Worm (Caenorhabditis elegans) whole organism, L1 larva: Measurements from ENCODE around the gene lgc-44.
A peak's percentile ranks its signal among the peaks of the same experiment; 100 is the strongest.

Experiments used
- C16A3.4 ChIP-seq: fragments of 150-350 bp; optimal IDR thresholded peaks from 2 replicates; lab custom pipeline; 2014; ENCODE audit warnings: missing biosample characterization, missing genetic modification characterization
- C34B4.2 ChIP-seq: sonication (generic microtip); optimal IDR thresholded peaks from 2 replicates; lab custom pipeline; 2017; ENCODE audit warnings: mild to moderate bottlenecking, missing genetic modification characterization, missing compliant biosample characterization
- ama-1 ChIP-seq: fragments of 150-350 bp; optimal IDR thresholded peaks from 2 replicates; lab custom pipeline; 2014
- blmp-1 ChIP-seq: fragments of 150-350 bp; optimal IDR thresholded peaks from 2 replicates; lab custom pipeline; 2014; ENCODE audit warnings: missing biosample characterization, missing genetic modification characterization
- ceh-63 ChIP-seq: fragments of 200-800 bp; sonication (Bioruptor generic); optimal IDR thresholded peaks from 2 replicates; lab custom pipeline; 2018; ENCODE audit warnings: mild to moderate bottlenecking, missing genetic modification characterization, missing compliant biosample characterization
- ceh-82 ChIP-seq, 3 experiments: fragments of 150-350 bp in 1 of 3; sonication (generic microtip) in 2 of 3; optimal IDR thresholded peaks; 2 replicates each; lab custom pipeline; 2014 to 2017; ENCODE audit warnings: missing biosample characterization in 3 of 3, missing genetic modification characterization in 3 of 3
- ceh-88 ChIP-seq: fragments of 200-800 bp; sonication (Bioruptor generic); IDR thresholded peaks from 2 replicates; pipeline ENCODE4 v1.3.6; 2022; ENCODE audit warnings: missing genetic modification characterization, missing compliant biosample characterization
- efl-1 ChIP-seq, 4 experiments: fragments of 150-350 bp; optimal IDR thresholded peaks in 3 of 4; peaks in 1 of 4; 1 replicate in 1 of 4; 2 replicates in 3 of 4; lab custom pipeline; 2014; ENCODE audit warnings: missing biosample characterization in 2 of 4, missing genetic modification characterization in 2 of 4, missing genetic modification reagents in 2 of 4
- efl-3 ChIP-seq: fragments of 200-800 bp; sonication (Bioruptor generic); optimal IDR thresholded peaks from 2 replicates; lab custom pipeline; 2018; ENCODE audit warnings: mild to moderate bottlenecking, missing genetic modification characterization, missing compliant biosample characterization
- egl-13 ChIP-seq: sonication (generic microtip); optimal IDR thresholded peaks from 2 replicates; lab custom pipeline; 2016; ENCODE audit warnings: missing genotype, missing genetic modification reagents, missing genetic modification characterization, missing compliant biosample characterization
- egl-27 ChIP-seq, 2 experiments: fragments of 150-350 bp in 1 of 2; sonication (generic microtip); optimal IDR thresholded peaks; 3 replicates each; lab custom pipeline; 2017 to 2018; ENCODE audit warnings: missing biosample characterization in 2 of 2, missing genetic modification characterization in 2 of 2, missing genetic modification reagents in 2 of 2
- elt-3 ChIP-seq, 6 experiments: fragments of 150-350 bp in 1 of 6; sonication (generic microtip); optimal IDR thresholded peaks; 2 replicates each; lab custom pipeline; 2017 to 2018; ENCODE audit warnings: missing biosample characterization in 6 of 6, missing genetic modification characterization in 6 of 6, inconsistent platforms in 1 of 6
- fkh-10 ChIP-seq: sonication (generic microtip); optimal IDR thresholded peaks from 2 replicates; lab custom pipeline; 2017; ENCODE audit warnings: missing biosample characterization, missing genetic modification reagents, missing genetic modification characterization
- fkh-8 ChIP-seq: sonication (generic microtip); optimal IDR thresholded peaks from 2 replicates; lab custom pipeline; 2016; ENCODE audit warnings: mild to moderate bottlenecking, missing genetic modification characterization, missing compliant biosample characterization
- grh-1 ChIP-seq: fragments of 200-800 bp; sonication (Bioruptor generic); IDR thresholded peaks from 2 replicates; pipeline ENCODE4 v1.3.6; 2022; ENCODE audit warnings: missing genetic modification reagents, missing genetic modification characterization, missing compliant biosample characterization
- hlh-4 ChIP-seq: sonication (generic microtip); optimal IDR thresholded peaks from 2 replicates; lab custom pipeline; 2016; ENCODE audit warnings: mild to moderate bottlenecking, missing genetic modification characterization, missing compliant biosample characterization
- hpl-2 ChIP-seq: fragments of 150-350 bp; optimal IDR thresholded peaks from 2 replicates; lab custom pipeline; 2014; ENCODE audit warnings: missing biosample characterization, missing genetic modification reagents, missing genetic modification characterization
- irx-1 ChIP-seq: sonication (generic microtip); optimal IDR thresholded peaks from 2 replicates; lab custom pipeline; 2016; ENCODE audit warnings: missing genetic modification characterization, missing compliant biosample characterization
- isw-1 ChIP-seq: fragments of 200-800 bp; sonication (Bioruptor generic); IDR thresholded peaks from 2 replicates; pipeline ENCODE4 v1.3.6; 2022; ENCODE audit warnings: missing genetic modification characterization, missing compliant biosample characterization
- lin-14 ChIP-seq: fragments of 200-800 bp; sonication (Bioruptor generic); optimal IDR thresholded peaks from 2 replicates; lab custom pipeline; 2018; ENCODE audit warnings: mild to moderate bottlenecking, missing genetic modification characterization, moderate library complexity, missing compliant biosample characterization
- lin-35 ChIP-seq, 2 experiments: fragments of 150-350 bp; optimal IDR thresholded peaks; 2 replicates each; lab custom pipeline; 2014; ENCODE audit warnings: missing biosample characterization in 2 of 2, missing genetic modification characterization in 2 of 2, missing genetic modification reagents in 2 of 2
- lir-3 ChIP-seq: sonication (generic microtip); optimal IDR thresholded peaks from 2 replicates; lab custom pipeline; 2016; ENCODE audit warnings: mild to moderate bottlenecking, missing genetic modification characterization, moderate library complexity, missing compliant biosample characterization; ENCODE audit not compliant: poor library complexity
- mab-9 ChIP-seq: fragments of 200-800 bp; sonication (Bioruptor generic); IDR thresholded peaks from 2 replicates; pipeline ENCODE4 v1.3.6; 2022; ENCODE audit warnings: missing genetic modification reagents, missing genetic modification characterization, missing compliant biosample characterization
- mdl-1 ChIP-seq, 2 experiments: fragments of 150-350 bp; optimal IDR thresholded peaks; 2 replicates each; lab custom pipeline; 2014 to 2017; ENCODE audit warnings: missing biosample characterization in 2 of 2, missing genetic modification characterization in 2 of 2, inconsistent platforms in 1 of 2
- nhr-11 ChIP-seq: fragments of 150-350 bp; optimal IDR thresholded peaks from 2 replicates; lab custom pipeline; 2014; ENCODE audit warnings: missing biosample characterization, missing genetic modification characterization
- nhr-12 ChIP-seq: sonication (generic microtip); optimal IDR thresholded peaks from 2 replicates; lab custom pipeline; 2017; ENCODE audit warnings: missing biosample characterization, missing genetic modification characterization
- nhr-19 ChIP-seq: fragments of 200-800 bp; sonication (Bioruptor generic); conservative IDR thresholded peaks from 2 replicates; pipeline ENCODE4 v1.3.6; 2022; ENCODE audit warnings: missing genetic modification characterization, missing compliant biosample characterization
- nhr-20 ChIP-seq: sonication (generic microtip); optimal IDR thresholded peaks from 2 replicates; lab custom pipeline; 2016; ENCODE audit warnings: mild to moderate bottlenecking, missing genetic modification characterization, missing compliant biosample characterization
- nhr-47 ChIP-seq: sonication (generic microtip); optimal IDR thresholded peaks from 2 replicates; lab custom pipeline; 2016; ENCODE audit warnings: mild to moderate bottlenecking, missing genetic modification characterization, moderate library complexity, missing compliant biosample characterization
- nhr-71 ChIP-seq: sonication (generic microtip); optimal IDR thresholded peaks from 2 replicates; lab custom pipeline; 2016; ENCODE audit warnings: mild to moderate bottlenecking, missing genetic modification characterization, moderate library complexity, missing compliant biosample characterization
- nhr-77 ChIP-seq: fragments of 150-350 bp; optimal IDR thresholded peaks from 2 replicates; lab custom pipeline; 2014; ENCODE audit warnings: missing biosample characterization, missing genetic modification characterization
- nhr-85 ChIP-seq: sonication (generic microtip); peaks from one replicate; lab custom pipeline; 2016; ENCODE audit warnings: missing genetic modification characterization, inconsistent platforms, missing compliant biosample characterization
- nhr-90 ChIP-seq: sonication (generic microtip); optimal IDR thresholded peaks from 2 replicates; lab custom pipeline; 2016; ENCODE audit warnings: mild to moderate bottlenecking, missing genetic modification characterization, missing compliant biosample characterization; ENCODE audit not compliant: poor library complexity
- pax-3 ChIP-seq: fragments of 200-800 bp; sonication (Bioruptor generic); optimal IDR thresholded peaks from 2 replicates; lab custom pipeline; 2018; ENCODE audit warnings: mild to moderate bottlenecking, missing genetic modification characterization, moderate library complexity, missing compliant biosample characterization
- rnt-1 ChIP-seq: sonication (generic microtip); optimal IDR thresholded peaks from 2 replicates; lab custom pipeline; 2016; ENCODE audit warnings: mild to moderate bottlenecking, missing genetic modification characterization, moderate library complexity, missing compliant biosample characterization
- skn-1 ChIP-seq: fragments of 150-350 bp; optimal IDR thresholded peaks from 2 replicates; lab custom pipeline; 2014; ENCODE audit warnings: missing biosample characterization, missing genetic modification characterization
- snpc-4 ChIP-seq: fragments of 150-350 bp; optimal IDR thresholded peaks from 2 replicates; lab custom pipeline; 2014; ENCODE audit warnings: missing biosample characterization, missing genetic modification characterization
- sox-4 ChIP-seq: sonication (generic microtip); optimal IDR thresholded peaks from 2 replicates; lab custom pipeline; 2016; ENCODE audit warnings: missing genetic modification characterization, missing compliant biosample characterization
- swsn-7 ChIP-seq: sonication (generic microtip); optimal IDR thresholded peaks from 2 replicates; lab custom pipeline; 2016; ENCODE audit warnings: missing genetic modification characterization, missing compliant biosample characterization
- tbx-2 ChIP-seq: sonication (generic microtip); optimal IDR thresholded peaks from 2 replicates; lab custom pipeline; 2016; ENCODE audit warnings: missing genetic modification characterization, missing compliant biosample characterization
- tlp-1 ChIP-seq: fragments of 150-350 bp; optimal IDR thresholded peaks from 2 replicates; lab custom pipeline; 2014; ENCODE audit warnings: missing biosample characterization, missing genetic modification characterization
- unc-130 ChIP-seq: fragments of 150-350 bp; optimal IDR thresholded peaks from 2 replicates; lab custom pipeline; 2017; ENCODE audit warnings: missing biosample characterization, missing genetic modification characterization, inconsistent platforms
- unc-98 ChIP-seq: fragments of 200-800 bp; sonication (Bioruptor generic); IDR thresholded peaks from 2 replicates; pipeline ENCODE4 v1.3.6; 2022; ENCODE audit warnings: missing genetic modification characterization, missing compliant biosample characterization
- vab-15 ChIP-seq: sonication (generic microtip); optimal IDR thresholded peaks from 2 replicates; lab custom pipeline; 2017; ENCODE audit warnings: missing genotype, mild to moderate bottlenecking, missing genetic modification characterization, missing compliant biosample characterization
- zip-4 ChIP-seq: fragments of 200-800 bp; sonication (Bioruptor generic); optimal IDR thresholded peaks from 2 replicates; lab custom pipeline; 2018; ENCODE audit warnings: mild to moderate bottlenecking, missing genetic modification characterization, moderate library complexity, missing compliant biosample characterization

The lgc-44 gene

DNA sequence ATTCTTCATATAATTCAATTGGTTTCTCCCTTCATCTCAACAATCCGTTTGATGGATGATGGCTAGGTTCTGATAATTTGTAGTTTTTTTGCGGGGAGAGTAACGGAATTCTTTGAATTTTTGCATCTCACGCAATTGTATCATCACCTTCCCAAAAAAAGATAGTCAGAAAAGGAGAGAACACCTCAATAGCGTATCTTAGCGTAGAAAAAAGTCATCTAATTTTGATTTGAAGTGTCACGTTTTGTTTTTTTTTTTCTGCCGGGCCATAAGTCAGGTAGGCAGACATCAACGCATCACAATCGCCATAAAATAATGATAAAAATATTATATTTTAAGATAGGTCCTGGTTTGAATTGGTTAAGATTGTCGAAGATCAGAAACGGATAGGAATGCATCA lies 4.1 kb upstream of the lgc-44 start (continued):
- TF ChIP-seq mdl-1 (tag; optimal IDR thresholded peaks at IDR 0.05; lab: Kevin White, UChicago) (peak in 1 of 2 experiments; percentile 4), hpl-2 (GFP tag; lab: Kevin White, UChicago) (no peak), nhr-20 (tag; lab: Kevin White, UChicago) (peak; percentile 11)

DNA sequence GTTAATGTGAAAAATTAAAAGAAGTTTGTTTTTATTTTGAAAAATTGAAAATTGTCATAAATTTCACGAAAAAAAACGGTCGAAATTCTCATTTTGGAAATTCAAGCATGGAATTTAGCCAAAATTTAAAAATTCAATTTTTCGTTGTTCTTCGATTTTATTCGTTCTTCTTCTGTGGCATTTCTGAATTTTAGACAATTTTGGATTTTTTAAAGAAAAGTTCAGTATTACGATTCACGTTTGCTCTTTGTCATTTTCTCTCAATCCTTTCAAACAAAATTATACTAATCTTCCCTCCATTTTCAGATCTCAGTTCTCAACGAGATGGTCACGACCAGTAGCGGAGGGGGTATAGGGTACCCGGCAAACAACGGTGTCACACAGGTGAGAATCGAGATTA lies 3.2 kb upstream of the lgc-44 start, which contains the start of gene ape-1:
Gene ape-1 (plus strand): TSS at position 301 of the 400 bp plus-strand sequence.
- no peak for TF ChIP-seq mab-9
- no peak for TF ChIP-seq ceh-63 (GFP tag; lab: Kevin White, UChicago)
- no peak for TF ChIP-seq nhr-71 (tag; lab: Kevin White, UChicago)
- TF ChIP-seq, all 84 proteins: peak for 0

DNA sequence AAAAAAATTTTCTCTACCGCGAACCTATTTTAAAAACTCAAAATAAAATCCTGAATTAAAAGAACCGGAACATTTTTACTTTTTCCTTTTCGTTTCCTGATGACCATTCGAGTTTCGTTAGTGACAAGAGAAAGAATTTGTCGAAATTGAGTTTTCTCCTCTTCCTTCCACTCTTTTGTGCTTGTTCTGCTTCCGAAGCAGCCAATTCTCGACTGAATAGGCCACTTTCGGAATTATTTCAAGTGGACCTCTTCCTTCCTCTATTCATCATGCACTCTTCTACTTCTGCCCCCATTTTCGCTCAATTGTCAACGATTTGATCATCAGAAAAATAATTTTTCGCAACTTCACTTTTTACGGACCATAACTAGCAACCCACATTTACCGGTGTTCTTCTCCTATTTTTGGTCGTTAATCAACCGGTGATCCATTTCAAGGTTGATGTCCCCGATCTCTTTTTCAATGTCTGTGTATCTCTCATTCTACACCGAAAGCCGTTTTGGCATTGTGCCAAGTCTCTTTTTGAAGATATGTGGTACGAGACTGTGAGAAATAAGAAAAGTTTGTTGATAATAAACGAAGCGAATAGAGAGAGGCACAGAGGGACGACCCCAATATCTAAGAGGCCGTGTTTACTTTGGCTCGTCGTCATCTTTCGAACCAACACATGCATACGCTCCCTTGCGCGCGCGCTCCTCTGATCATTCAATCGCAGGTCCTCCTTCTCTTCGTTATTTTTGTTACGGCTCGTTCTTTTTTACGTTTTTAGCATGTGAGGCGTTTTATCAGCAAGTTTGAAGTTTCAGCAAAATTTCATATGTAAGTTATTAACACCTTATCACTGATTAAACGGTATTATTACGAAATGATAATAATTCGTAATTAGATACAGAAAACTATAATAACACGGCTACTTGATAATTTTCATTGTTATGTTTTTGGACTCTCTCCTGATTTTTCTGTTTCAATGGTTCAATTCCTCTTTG lies 2.5 kb upstream of the lgc-44 start:
- TF ChIP-seq ceh-63 (GFP tag; lab: Kevin White, UChicago) (no peak), skn-1 (tag; lab: Kevin White, UChicago) (no peak), nhr-77 (tag; lab: Kevin White, UChicago) (no peak), grh-1 (GFP tag; lab: Robert Waterston, UW) (0 out of 2 replicates have a peak, but pooled peaks have one; percentile 11), swsn-7 (tag; lab: Kevin White, UChicago) (no peak), tlp-1 (tag; lab: Kevin White, UChicago) (no peak), nhr-12 (no peak), nhr-71 (tag; lab: Kevin White, UChicago) (peak; percentile 33), hpl-2 (GFP tag; lab: Kevin White, UChicago) (no peak), nhr-11 (no peak), nhr-90 (no peak), ceh-88 (GFP tag; lab: Robert Waterston, UW) (no peak), lin-35 (GFP tag; optimal IDR thresholded peaks at IDR 0.05; lab: Kevin White, UChicago) (no peak), elt-3 (tag; optimal IDR thresholded peaks at IDR 0.05; lab: Kevin White, UChicago) (peak in 3 of 6 experiments; percentile 14 to 46 (median 17)), egl-13 (tag; lab: Kevin White, UChicago) (no peak), hlh-4 (no peak), efl-3 (GFP tag; lab: Kevin White, UChicago) (no peak), fkh-10 (GFP tag; lab: Kevin White, UChicago) (peak; percentile 72), nhr-85 (tag; lab: Kevin White, UChicago) (peak; percentile 89), snpc-4 (tag; lab: Kevin White, UChicago) (no peak), ceh-82 (tag; optimal IDR thresholded peaks at IDR 0.05; lab: Kevin White, UChicago) (no peak), nhr-19 (no peak), isw-1 (GFP tag; lab: Robert Waterston, UW) (no peak), mab-9 (no peak), rnt-1 (tag; lab: Kevin White, UChicago) (no peak), lin-14 (GFP tag; lab: Kevin White, UChicago) (peak; percentile 57), efl-1 (optimal IDR thresholded peaks at IDR 0.05; lab: Kevin White, UChicago) (no peak), efl-1 (GFP tag; optimal IDR thresholded peaks at IDR 0.05 in 1 of 2; lab: Kevin White, UChicago) (peak in 1 of 2 experiments; percentile 26), unc-98 (GFP tag; lab: Robert Waterston, UW) (no peak), fkh-8 (tag; lab: Kevin White, UChicago) (no peak), irx-1 (tag; lab: Kevin White, UChicago) (peak; percentile 3), egl-27 (tag; optimal IDR thresholded peaks at IDR 0.05; lab: Kevin White, UChicago) (no peak), tbx-2 (tag; lab: Kevin White, UChicago) (peak; percentile 5), vab-15 (tag; lab: Kevin White, UChicago) (no peak), lir-3 (no peak), C34B4.2 (tag; lab: Kevin White, UChicago) (no peak), C16A3.4 (no peak), ama-1 (lab: Kevin White, UChicago) (no peak), blmp-1 (tag; lab: Kevin White, UChicago) (peak; percentile 70), nhr-47 (tag; lab: Kevin White, UChicago) (no peak), sox-4 (tag; lab: Kevin White, UChicago) (no peak), pax-3 (tag; lab: Kevin White, UChicago) (no peak), zip-4 (GFP tag; lab: Kevin White, UChicago) (no peak), unc-130 (tag; lab: Kevin White, UChicago) (no peak)
